Fruit fly (Drosophila melanogaster) whole organism, embryonic: ENCODE results near the gene CG43799.
A peak's percentile ranks its signal among the peaks of the same experiment; 100 is the strongest.

Experiments used
- Awh ChIP-seq: fragments of 200-800 bp; sonication (Bioruptor generic); IDR thresholded peaks from 2 replicates; pipeline ENCODE4, ENCODE4 v1.3.6; 2022; ENCODE audit warnings: missing biosample characterization, missing genetic modification characterization
- Blimp-1 ChIP-seq: fragments of 200-800 bp; sonication (Bioruptor generic); optimal IDR thresholded peaks from 3 replicates; lab custom pipeline; 2018; ENCODE audit warnings: missing biosample characterization, missing genetic modification characterization, mild to moderate bottlenecking, moderate library complexity, missing genetic modification reagents
- CG10462 ChIP-seq: fragments of 200-800 bp; sonication (Bioruptor generic); optimal IDR thresholded peaks from 2 replicates; lab custom pipeline; 2016; ENCODE audit warnings: missing biosample characterization, missing genetic modification characterization
- CG10543 ChIP-seq: fragments of 200-800 bp; sonication (Bioruptor generic); optimal IDR thresholded peaks from 3 replicates; lab custom pipeline; 2017; ENCODE audit warnings: missing biosample characterization, mild to moderate bottlenecking, missing genetic modification characterization, moderate library complexity
- CG11398 ChIP-seq: fragments of 200-800 bp; sonication (Bioruptor generic); optimal IDR thresholded peaks from 2 replicates; lab custom pipeline; 2016; ENCODE audit warnings: missing biosample characterization, missing genetic modification characterization
- CG11723 ChIP-seq: fragments of 200-800 bp; sonication (Bioruptor generic); optimal IDR thresholded peaks from 2 replicates; lab custom pipeline; 2017; ENCODE audit warnings: missing biosample characterization, mild to moderate bottlenecking, missing genetic modification characterization
- CG12071 ChIP-seq: fragments of 200-800 bp; sonication (Bioruptor generic); optimal IDR thresholded peaks from 3 replicates; lab custom pipeline; 2018; ENCODE audit warnings: missing biosample characterization, mild to moderate bottlenecking, missing genetic modification characterization
- CG14014 ChIP-seq: fragments of 200-800 bp; sonication (Bioruptor generic); IDR thresholded peaks from 2 replicates; pipeline ENCODE4 v1.3.6; 2022; ENCODE audit warnings: missing biosample characterization, missing genetic modification characterization
- CG15011 ChIP-seq: fragments of 200-800 bp; sonication (Bioruptor generic); optimal IDR thresholded peaks from 3 replicates; lab custom pipeline; 2018; ENCODE audit warnings: missing biosample characterization, mild to moderate bottlenecking, missing genetic modification characterization
- CG15514 ChIP-seq: fragments of 200-800 bp; sonication (Bioruptor generic); optimal IDR thresholded peaks from 3 replicates; lab custom pipeline; 2017; ENCODE audit warnings: missing biosample characterization, missing genetic modification characterization, mild to moderate bottlenecking, moderate library complexity, missing genetic modification reagents
- CG17829 ChIP-seq: fragments of 200-800 bp; optimal IDR thresholded peaks from 2 replicates; lab custom pipeline; 2019; ENCODE audit warnings: missing biosample characterization, mild to moderate bottlenecking, missing genetic modification characterization, moderate library complexity
- CG2875 ChIP-seq: fragments of 200-800 bp; sonication (Bioruptor generic); optimal IDR thresholded peaks from 2 replicates; lab custom pipeline; 2017; ENCODE audit warnings: missing biosample characterization, mild to moderate bottlenecking, missing genetic modification characterization, missing genetic modification reagents
- CG30403 ChIP-seq: fragments of 200-800 bp; sonication (Bioruptor generic); optimal IDR thresholded peaks from 3 replicates; lab custom pipeline; 2016; ENCODE audit warnings: missing biosample characterization, missing genetic modification characterization
- CG32532 ChIP-seq: fragments of 200-800 bp; sonication (Bioruptor generic); IDR thresholded peaks from 2 replicates; pipeline ENCODE4 v1.3.6; 2022; ENCODE audit warnings: missing biosample characterization, missing genetic modification characterization
- CG33557 ChIP-seq: fragments of 200-800 bp; sonication (Bioruptor generic); optimal IDR thresholded peaks from 2 replicates; lab custom pipeline; 2019; ENCODE audit warnings: missing biosample characterization, mild to moderate bottlenecking, missing genetic modification characterization, moderate library complexity
- CG8924 ChIP-seq: fragments of 200-800 bp; optimal IDR thresholded peaks from 3 replicates; lab custom pipeline; 2019; ENCODE audit warnings: missing biosample characterization, mild to moderate bottlenecking, missing genetic modification characterization, moderate library complexity
- CG9727 ChIP-seq: fragments of 200-800 bp; sonication (Bioruptor generic); optimal IDR thresholded peaks from 3 replicates; lab custom pipeline; 2017; ENCODE audit warnings: missing biosample characterization, mild to moderate bottlenecking, missing genetic modification characterization
- CG9797 ChIP-seq: fragments of 200-800 bp; sonication (Bioruptor generic); optimal IDR thresholded peaks from 3 replicates; lab custom pipeline; 2018; ENCODE audit warnings: missing biosample characterization, mild to moderate bottlenecking, missing genetic modification characterization
- CG9817 ChIP-seq: fragments of 200-800 bp; sonication (Bioruptor generic); optimal IDR thresholded peaks from 2 replicates; lab custom pipeline; 2018; ENCODE audit warnings: missing biosample characterization, mild to moderate bottlenecking, missing genetic modification characterization, moderate library complexity
- Dref ChIP-seq: fragments of 200-800 bp; sonication (Bioruptor generic); IDR thresholded peaks from 2 replicates; pipeline ENCODE4 v1.3.6; 2022; ENCODE audit warnings: missing biosample characterization, missing genetic modification characterization
- Fer1 ChIP-seq: fragments of 200-800 bp; sonication (Bioruptor generic); optimal IDR thresholded peaks from 2 replicates; lab custom pipeline; 2017; ENCODE audit warnings: missing biosample characterization, mild to moderate bottlenecking, missing genetic modification characterization
- Fer2 ChIP-seq: fragments of 200-800 bp; sonication (Bioruptor generic); optimal IDR thresholded peaks from 2 replicates; lab custom pipeline; 2018; ENCODE audit warnings: missing biosample characterization, mild to moderate bottlenecking, missing genetic modification characterization, moderate library complexity
- HmgD ChIP-seq: fragments of 200-800 bp; sonication (Bioruptor generic); optimal IDR thresholded peaks from 3 replicates; lab custom pipeline; 2016; ENCODE audit warnings: missing biosample characterization, missing genetic modification characterization
- Mad ChIP-seq: fragments of 200-800 bp; sonication (Bioruptor generic); optimal IDR thresholded peaks from 2 replicates; lab custom pipeline; 2016; ENCODE audit warnings: missing biosample characterization, missing genetic modification characterization
- Mes4 ChIP-seq: fragments of 200-800 bp; sonication (Bioruptor generic); optimal IDR thresholded peaks from 2 replicates; lab custom pipeline; 2016; ENCODE audit warnings: missing biosample characterization, missing genetic modification characterization
- Poxn ChIP-seq: fragments of 200-800 bp; sonication (Bioruptor generic); IDR thresholded peaks from 2 replicates; pipeline ENCODE4 v1.3.6; 2022; ENCODE audit warnings: missing biosample characterization, missing genetic modification characterization
- Tbp ChIP-seq: fragments of >200 bp; optimal IDR thresholded peaks from 2 replicates; lab custom pipeline; 2018; ENCODE audit warnings: missing biosample characterization, missing genetic modification characterization
- Vsx1 ChIP-seq: fragments of 200-800 bp; sonication (Bioruptor generic); optimal IDR thresholded peaks from 2 replicates; lab custom pipeline; 2017; ENCODE audit warnings: missing biosample characterization, mild to moderate bottlenecking, missing genetic modification characterization, missing genetic modification reagents
- YL-1 ChIP-seq: fragments of 200-800 bp; sonication (Bioruptor generic); optimal IDR thresholded peaks from 3 replicates; lab custom pipeline; 2017; ENCODE audit warnings: missing biosample characterization, mild to moderate bottlenecking, missing genetic modification characterization
- amos ChIP-seq: fragments of 200-800 bp; sonication (Bioruptor generic); IDR thresholded peaks from 2 replicates; pipeline ENCODE4 v1.3.6; 2022; ENCODE audit warnings: missing biosample characterization, missing genetic modification characterization; ENCODE audit not compliant: partially characterized antibody
- ase ChIP-seq: fragments of 200-800 bp; sonication (Bioruptor generic); IDR thresholded peaks from 3 replicates; pipeline ENCODE4 v1.3.6; 2022; ENCODE audit warnings: missing biosample characterization, missing genetic modification characterization
- ash1 ChIP-seq: fragments of 200-800 bp; sonication (Bioruptor generic); optimal IDR thresholded peaks from 2 replicates; lab custom pipeline; 2018; ENCODE audit warnings: missing biosample characterization, mild to moderate bottlenecking, missing genetic modification characterization
- fru ChIP-seq: fragments of >200 bp; optimal IDR thresholded peaks from 2 replicates; lab custom pipeline; 2017
- gsb-n ChIP-seq: fragments of 200-800 bp; sonication (Bioruptor generic); optimal IDR thresholded peaks from 3 replicates; lab custom pipeline; 2018; ENCODE audit warnings: missing biosample characterization, mild to moderate bottlenecking, missing genetic modification characterization
- h ChIP-seq: fragments of >200 bp; optimal IDR thresholded peaks from 2 replicates; lab custom pipeline; 2017
- hb ChIP-seq: fragments of 200-800 bp; sonication (Bioruptor generic); IDR thresholded peaks from 3 replicates; pipeline ENCODE4 v1.3.6; 2022; ENCODE audit warnings: missing biosample characterization, missing genetic modification characterization; ENCODE audit not compliant: partially characterized antibody
- hbn ChIP-seq: fragments of 200-800 bp; sonication (Bioruptor generic); IDR thresholded peaks from 2 replicates; pipeline ENCODE4 v1.3.6; 2022; ENCODE audit warnings: missing biosample characterization, missing genetic modification characterization; ENCODE audit not compliant: partially characterized antibody
- kay ChIP-seq: fragments of 200-800 bp; sonication (Bioruptor generic); optimal IDR thresholded peaks from 2 replicates; lab custom pipeline; 2016; ENCODE audit warnings: missing biosample characterization, missing genetic modification characterization
- maf-S ChIP-seq: fragments of 200-800 bp; sonication (Bioruptor generic); optimal IDR thresholded peaks from 2 replicates; lab custom pipeline; 2016; ENCODE audit warnings: missing biosample characterization, missing genetic modification characterization
- nerfin-2 ChIP-seq: fragments of 200-800 bp; sonication (Bioruptor generic); IDR thresholded peaks from 2 replicates; pipeline ENCODE4 v1.3.6; 2022; ENCODE audit warnings: missing biosample characterization, missing genetic modification characterization; ENCODE audit not compliant: partially characterized antibody
- pho ChIP-seq: fragments of 200-800 bp; sonication (Bioruptor generic); optimal IDR thresholded peaks from 2 replicates; lab custom pipeline; 2016; ENCODE audit warnings: missing biosample characterization, missing genetic modification characterization
- row ChIP-seq: fragments of 200-800 bp; sonication (Bioruptor generic); IDR thresholded peaks from 3 replicates; pipeline ENCODE4 v1.3.6; 2022; ENCODE audit warnings: missing biosample characterization, missing genetic modification characterization
- sd ChIP-seq: fragments of 200-800 bp; sonication (Bioruptor generic); optimal IDR thresholded peaks from 3 replicates; lab custom pipeline; 2018; ENCODE audit warnings: missing biosample characterization, mild to moderate bottlenecking, missing genetic modification characterization, moderate library complexity
- sens-2 ChIP-seq: fragments of 200-800 bp; sonication (Bioruptor generic); IDR thresholded peaks from 2 replicates; pipeline ENCODE4 v1.3.6; 2022; ENCODE audit warnings: missing biosample characterization, missing genetic modification characterization
- seq ChIP-seq: fragments of 200-800 bp; sonication (Bioruptor generic); IDR thresholded peaks from 2 replicates; pipeline ENCODE4 v1.3.6; 2022; ENCODE audit warnings: missing biosample characterization, missing genetic modification characterization
- shn ChIP-seq: fragments of 200-800 bp; sonication (Bioruptor generic); optimal IDR thresholded peaks from 3 replicates; lab custom pipeline; 2016; ENCODE audit warnings: missing biosample characterization, missing genetic modification characterization
- sob ChIP-seq: fragments of 200-800 bp; sonication (Bioruptor generic); IDR thresholded peaks from 2 replicates; pipeline ENCODE4 v1.3.6; 2022; ENCODE audit warnings: missing biosample characterization, missing genetic modification characterization
- tll ChIP-seq, 2 experiments: fragments of 200-800 bp in 1 of 2; fragments of >200 bp in 1 of 2; sonication (Bioruptor generic) in 1 of 2; optimal IDR thresholded peaks; 2 replicates each; lab custom pipeline; 2017 to 2019; ENCODE audit warnings: missing biosample characterization in 2 of 2, missing genetic modification characterization in 2 of 2, mild to moderate bottlenecking in 1 of 2, moderate library complexity in 1 of 2
- vvl ChIP-seq: fragments of 200-800 bp; sonication (Bioruptor generic); IDR thresholded peaks from 2 replicates; pipeline ENCODE4 v1.3.6; 2022; ENCODE audit warnings: missing biosample characterization, missing genetic modification characterization
- wdn ChIP-seq: fragments of 200-800 bp; sonication (Bioruptor generic); IDR thresholded peaks from 2 replicates; pipeline ENCODE4 v1.3.6; 2022; ENCODE audit warnings: missing biosample characterization, missing genetic modification characterization
- yki ChIP-seq: fragments of >200 bp; optimal IDR thresholded peaks from 3 replicates; lab custom pipeline; 2018
- zen ChIP-seq: fragments of 200-800 bp; sonication (Bioruptor generic); optimal IDR thresholded peaks from 3 replicates; lab custom pipeline; 2018; ENCODE audit warnings: missing biosample characterization, mild to moderate bottlenecking, missing genetic modification characterization, moderate library complexity

The CG43799 gene

DNA sequence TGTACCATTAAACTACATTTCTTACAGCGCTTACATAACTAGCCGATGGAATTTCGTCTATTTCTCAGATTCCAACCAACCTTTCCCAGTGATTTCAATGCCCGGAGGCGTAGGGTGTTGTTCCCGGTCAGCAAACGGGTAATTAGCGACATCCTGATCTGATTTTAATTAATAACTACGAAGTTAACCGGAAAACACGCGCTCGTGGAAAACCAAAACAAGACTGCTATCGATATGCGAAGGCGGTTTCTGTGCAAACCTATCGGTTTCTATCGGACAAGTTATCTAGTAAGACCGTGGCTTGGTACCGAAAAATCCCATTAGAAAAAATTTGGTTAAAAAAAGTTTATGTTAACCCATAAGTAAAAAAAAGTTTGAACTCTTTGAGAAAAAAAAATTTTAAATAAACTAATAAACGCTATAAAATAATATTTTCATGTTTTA lies 4.7 kb upstream of the CG43799 start, which contains the start of gene mEFG1 (continued):
- TF ChIP-seq CG10543 = no peak
- TF ChIP-seq tll (GFP tag; optimal IDR thresholded peaks at IDR 0.05; lab: Kevin White, UChicago) = no peak
- TF ChIP-seq CG11398 = no peak
- TF ChIP-seq HmgD (GFP tag; lab: Kevin White, UChicago) = no peak
- no peak for TF ChIP-seq CG11723 (GFP tag; lab: Kevin White, UChicago)
- no peak for TF ChIP-seq seq (GFP tag; lab: Robert Waterston, UW)
- no peak for TF ChIP-seq Blimp-1 (GFP tag; lab: Kevin White, UChicago)
- no peak for TF ChIP-seq ase (GFP tag; lab: Robert Waterston, UW)
- TF ChIP-seq CG8924 = no peak
- no peak for TF ChIP-seq ash1 (GFP tag; lab: Kevin White, UChicago)
- TF ChIP-seq zen (tag; lab: Kevin White, UChicago) = peak; percentile 16
- no peak for TF ChIP-seq CG10462 (GFP tag; lab: Kevin White, UChicago)
- peak; percentile 55; the same call in 1 of the 2 replicates for TF ChIP-seq nerfin-2 (GFP tag; lab: Robert Waterston, UW)
- TF ChIP-seq CG15011 (GFP tag; lab: Kevin White, UChicago) = no peak
- no peak for TF ChIP-seq CG14014 (GFP tag; lab: Robert Waterston, UW)
- TF ChIP-seq wdn (GFP tag; lab: Robert Waterston, UW) = no peak
- TF ChIP-seq YL-1 (GFP tag; lab: Kevin White, UChicago) = peak; percentile 41
- no peak for TF ChIP-seq Poxn (GFP tag; lab: Robert Waterston, UW)
- TF ChIP-seq h (lab: Kevin White, UChicago) = no peak
- peak; percentile 26 for TF ChIP-seq CG17829 (tag; lab: Kevin White, UChicago)
- no peak for TF ChIP-seq pho
- TF ChIP-seq CG32532 = peak; percentile 36; the same call in 1 of the 2 replicates
- no peak for TF ChIP-seq sob
- TF ChIP-seq shn (GFP tag; lab: Kevin White, UChicago) = no peak
- TF ChIP-seq CG15514 = no peak
- TF ChIP-seq hb = peak; percentile 66; the same call in 1 of the 3 replicates
- no peak for TF ChIP-seq yki (lab: Kevin White, UChicago)
- TF ChIP-seq gsb-n (tag; lab: Kevin White, UChicago) = no peak
- TF ChIP-seq amos (GFP tag; lab: Robert Waterston, UW) = peak; percentile 75; the same call in 1 of the 2 replicates
- no peak for TF ChIP-seq Awh (GFP tag; lab: Robert Waterston, UW)
- TF ChIP-seq CG12071 (GFP tag; lab: Kevin White, UChicago) = no peak
- peak; percentile 17 for TF ChIP-seq CG30403 (GFP tag; lab: Kevin White, UChicago)
- TF ChIP-seq CG2875 = no peak
- TF ChIP-seq Tbp (GFP tag; lab: Kevin White, UChicago) = no peak
- no peak for TF ChIP-seq vvl (GFP tag; lab: Robert Waterston, UW)
- no peak for TF ChIP-seq maf-S
- TF ChIP-seq row (GFP tag; lab: Robert Waterston, UW) = peak; percentile 72
- no peak for TF ChIP-seq Fer1 (GFP tag; lab: Kevin White, UChicago)
- no peak for TF ChIP-seq CG9727 (GFP tag; lab: Kevin White, UChicago)
- TF ChIP-seq sd (tag; lab: Kevin White, UChicago) = no peak
- TF ChIP-seq sens-2 = no peak
- TF ChIP-seq Mes4 (GFP tag; lab: Kevin White, UChicago) = no peak
- no peak for TF ChIP-seq Vsx1
- peak; percentile 73 for TF ChIP-seq hbn (GFP tag; lab: Robert Waterston, UW)
- peak; percentile 78 for TF ChIP-seq Dref (GFP tag; lab: Robert Waterston, UW)
- no peak for TF ChIP-seq fru (lab: Kevin White, UChicago)
- TF ChIP-seq Fer2 = no peak
- peak; percentile 60 for TF ChIP-seq CG9797 (GFP tag; lab: Kevin White, UChicago)
- TF ChIP-seq Mad (GFP tag; lab: Kevin White, UChicago) = no peak
- no peak for TF ChIP-seq kay (GFP tag; lab: Kevin White, UChicago)
- no peak for TF ChIP-seq CG33557
- TF ChIP-seq CG9817 (tag; lab: Kevin White, UChicago) = no peak
